Fruit fly (Drosophila melanogaster): ENCODE data around the gene CG9782.

DNA sequence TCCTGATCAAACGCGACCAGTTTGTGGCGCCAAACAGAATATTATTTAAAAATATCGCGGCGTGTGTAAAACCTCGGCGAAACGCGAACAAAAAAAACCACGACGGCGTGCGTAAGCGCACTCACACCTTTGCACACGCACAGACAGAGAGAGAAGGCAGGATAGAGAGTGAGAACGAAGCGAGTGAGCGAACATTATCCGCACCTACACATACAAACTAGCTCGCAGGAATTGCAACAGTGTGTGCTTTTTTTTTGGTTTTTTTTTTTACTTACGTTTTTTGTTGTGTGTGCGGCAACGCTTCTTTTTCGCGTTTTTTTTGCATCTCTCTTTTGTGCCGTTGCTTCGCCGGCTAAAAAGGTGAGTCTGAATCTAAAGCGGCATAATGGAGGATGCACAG lies 21.6 kb downstream of the CG9782 start:
- peak; percentile 91 for TF ChIP-seq Sp1 (GFP tag; optimal IDR thresholded peaks at IDR 0.05)
- no peak for TF ChIP-seq Mio (GFP tag; optimal IDR thresholded peaks at IDR 0.05)
- peak; percentile 40 for TF ChIP-seq N (GFP tag; optimal IDR thresholded peaks at IDR 0.05)
- TF ChIP-seq dmrt93B (GFP tag; optimal IDR thresholded peaks at IDR 0.05): no peak
